Worm (Caenorhabditis elegans) whole organism, midembryonic: ENCODE data around the gene qdpr-1.

ENCODE experiments used
- T22C8.4 ChIP-seq: fragments of 200-800 bp; sonication (Bioruptor generic); IDR thresholded peaks from 2 replicates; pipeline ENCODE4 v1.3.6; 2022; ENCODE audit warnings: missing genetic modification characterization, missing compliant biosample characterization
- cog-1 ChIP-seq: sonication (generic microtip); optimal IDR thresholded peaks from 2 replicates; lab custom pipeline; 2016; ENCODE audit warnings: missing genetic modification characterization, missing compliant biosample characterization
- flt-1 ChIP-seq: fragments of 200-800 bp; sonication (Bioruptor generic); IDR thresholded peaks from 2 replicates; pipeline ENCODE4 v1.3.6; 2022; ENCODE audit warnings: missing genetic modification characterization, missing compliant biosample characterization
- klf-2 ChIP-seq: fragments of 200-800 bp; sonication (Bioruptor generic); conservative IDR thresholded peaks from 2 replicates; pipeline ENCODE4 v1.3.6; 2022; ENCODE audit warnings: missing genetic modification reagents, missing genetic modification characterization, missing compliant biosample characterization
- med-1 ChIP-seq: sonication (generic microtip); optimal IDR thresholded peaks from 2 replicates; lab custom pipeline; 2017; ENCODE audit warnings: missing genetic modification characterization, mild to moderate bottlenecking, missing compliant biosample characterization, antibody characterized with exemption, missing genetic modification reagents; ENCODE audit not compliant: insufficient read depth
- ref-1 ChIP-seq: fragments of 200-800 bp; sonication (Bioruptor generic); conservative IDR thresholded peaks from 2 replicates; pipeline ENCODE4 v1.3.6; 2022; ENCODE audit warnings: missing genetic modification reagents, missing genetic modification characterization, missing compliant biosample characterization
- tab-1 ChIP-seq: fragments of 200-800 bp; sonication (Bioruptor generic); IDR thresholded peaks from 2 replicates; pipeline ENCODE4 v1.3.6; 2022; ENCODE audit warnings: missing genetic modification characterization, missing compliant biosample characterization
- ztf-23 ChIP-seq: fragments of 200-800 bp; sonication (Bioruptor generic); IDR thresholded peaks from 2 replicates; pipeline ENCODE4 v1.3.6; 2022; ENCODE audit warnings: missing genetic modification reagents, missing genetic modification characterization, missing compliant biosample characterization

ce11 chrIII:13385850-13386249 lies 7.9 kb upstream of the qdpr-1 start, which contains the start of gene T03F6.4:
- no peak for TF ChIP-seq T22C8.4
- TF ChIP-seq ref-1 (GFP tag; lab: Robert Waterston, UW), result no peak
- TF ChIP-seq med-1 (GFP tag; lab: Kevin White, UChicago), result no peak
- TF ChIP-seq ztf-23 (GFP tag; lab: Robert Waterston, UW), result no peak
- TF ChIP-seq tab-1, result no peak
- no peak for TF ChIP-seq cog-1 (tag; lab: Kevin White, UChicago)
- no peak for TF ChIP-seq klf-2 (GFP tag; lab: Robert Waterston, UW)
- TF ChIP-seq flt-1 (GFP tag; lab: Robert Waterston, UW), result no peak
